Fruit fly (Drosophila melanogaster): ENCODE measurements around the gene CG9636.

CG9636 gene

DNA sequence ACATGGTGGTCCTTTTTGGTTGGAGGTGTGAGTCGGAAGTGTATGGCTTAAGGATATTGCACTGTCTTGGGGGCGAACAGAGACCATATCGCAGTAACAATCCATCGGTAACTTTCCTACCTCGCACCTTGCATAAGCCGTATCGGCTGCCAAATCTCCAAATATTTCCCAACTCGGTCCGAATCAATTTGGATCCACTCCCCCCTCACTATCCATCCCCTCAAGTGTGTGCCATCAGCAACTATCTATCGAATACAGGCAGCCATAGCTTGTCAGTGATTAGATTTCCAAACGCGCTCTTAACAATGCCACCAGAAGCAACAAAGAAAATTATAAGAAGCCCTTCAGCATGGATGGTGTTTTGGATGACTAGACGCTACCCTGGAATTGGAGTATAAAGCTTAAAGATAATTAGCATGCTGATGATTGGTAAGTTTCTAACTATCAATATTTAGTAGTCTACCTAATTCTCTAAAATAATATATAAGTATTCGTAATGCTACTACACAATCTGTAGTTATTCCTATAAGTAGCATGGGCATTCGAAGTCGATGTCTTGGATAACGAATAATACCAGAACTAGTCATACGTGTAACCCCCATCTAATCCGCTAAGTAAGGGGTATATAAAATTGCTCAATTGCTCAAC is 36.8 kb downstream of the CG9636 start (continued):
- TF ChIP-seq al (GFP tag; IDR thresholded peaks at IDR 0.05) (no peak), CG12155 (GFP tag; optimal IDR thresholded peaks at IDR 0.05) (peak; percentile 50), ems (GFP tag; optimal IDR thresholded peaks at IDR 0.05) (peak; percentile 37), run (tag; optimal IDR thresholded peaks at IDR 0.05) (no peak), CG10366 (GFP tag; IDR thresholded peaks at IDR 0.05) (peak; percentile 45; the same call in 1 of the 2 replicates), Six4 (GFP tag; optimal IDR thresholded peaks at IDR 0.05) (no peak), dpn (GFP tag; optimal IDR thresholded peaks at IDR 0.05) (peak in 1 of 2 experiments; percentile 45), Camta (GFP tag; optimal IDR thresholded peaks at IDR 0.05) (peak; percentile 2), CHES-1-like (GFP tag; optimal IDR thresholded peaks at IDR 0.05) (no peak), CG10543 (GFP tag; optimal IDR thresholded peaks at IDR 0.05) (peak; percentile 12), CG1603 (tag; optimal IDR thresholded peaks at IDR 0.05) (peak; percentile 51), CG33557 (GFP tag; optimal IDR thresholded peaks at IDR 0.05) (no peak), caup (GFP tag; optimal IDR thresholded peaks at IDR 0.05; ENCODE audit: severe bottlenecking) (peak; percentile 10), fd96Cb (tag; optimal IDR thresholded peaks at IDR 0.05) (peak; percentile 62), CG13775 (GFP tag; optimal IDR thresholded peaks at IDR 0.05) (peak; percentile 30), CG10209 (GFP tag; optimal IDR thresholded peaks at IDR 0.05) (peak; percentile 37), CG6254 (GFP tag; optimal IDR thresholded peaks at IDR 0.05) (peak; percentile 27), Adf1 (GFP tag; IDR thresholded peaks at IDR 0.05) (peak; percentile 12; the same call in 1 of the 2 replicates), cwo (GFP tag; optimal IDR thresholded peaks at IDR 0.05) (peak; percentile 54), dan (GFP tag; IDR thresholded peaks at IDR 0.05) (no peak), NFAT (GFP tag; IDR thresholded peaks at IDR 0.05) (no peak), CG17186 (GFP tag; optimal IDR thresholded peaks at IDR 0.05) (no peak), bowl (GFP tag; IDR thresholded peaks at IDR 0.05) (no peak), trem (tag; optimal IDR thresholded peaks at IDR 0.05) (peak; percentile 22), gsb-n (tag; optimal IDR thresholded peaks at IDR 0.05) (peak; percentile 29), esg (GFP tag; conservative IDR thresholded peaks at IDR 0.05) (peak; percentile 53; the same call in 1 of the 2 replicates), CG9437 (GFP tag; optimal IDR thresholded peaks at IDR 0.05) (peak; percentile 47), otp (GFP tag; IDR thresholded peaks at IDR 0.05) (no peak), Trl (optimal IDR thresholded peaks at IDR 0.05) (no peak), Trl (GFP tag; optimal IDR thresholded peaks at IDR 0.05) (no peak), nerfin-1 (tag; optimal IDR thresholded peaks at IDR 0.05) (peak; percentile 29), zfh2 (GFP tag; optimal IDR thresholded peaks at IDR 0.05) (peak; percentile 38), Gsc (GFP tag; IDR thresholded peaks at IDR 0.05) (no peak), CG7556 (GFP tag; optimal IDR thresholded peaks at IDR 0.05) (peak; percentile 54), sug (tag; optimal IDR thresholded peaks at IDR 0.05) (peak; percentile 71), CG6272 (GFP tag; IDR thresholded peaks at IDR 0.05) (0 out of 2 replicates have a peak, but pooled peaks have one; percentile 7), CG8388 (GFP tag; optimal IDR thresholded peaks at IDR 0.05) (peak; percentile 45), Bdp1 (GFP tag; optimal IDR thresholded peaks at IDR 0.05) (no peak), Dp (GFP tag; optimal IDR thresholded peaks at IDR 0.05) (no peak), D19A (tag; optimal IDR thresholded peaks at IDR 0.05) (peak; percentile 47), H15 (GFP tag; IDR thresholded peaks at IDR 0.05) (0 out of 3 replicates have a peak, but pooled peaks have one; percentile 18), pum (GFP tag; optimal IDR thresholded peaks at IDR 0.05) (no peak), her (GFP tag; optimal IDR thresholded peaks at IDR 0.05) (no peak), pho (GFP tag; optimal IDR thresholded peaks at IDR 0.05) (peak; percentile 46), CG15601 (tag; optimal IDR thresholded peaks at IDR 0.05) (peak; percentile 60), CG11398 (GFP tag; optimal IDR thresholded peaks at IDR 0.05) (no peak), Oli (tag; optimal IDR thresholded peaks at IDR 0.05) (peak; percentile 68), ind (GFP tag; optimal IDR thresholded peaks at IDR 0.05) (peak; percentile 61), tgo (GFP tag; IDR thresholded peaks at IDR 0.05) (peak; percentile 63; the same call in 2 of the 3 replicates), CkIIα-i1 (GFP tag; IDR thresholded peaks at IDR 0.05) (no peak)

All from whole organism, embryonic.